Fruit fly (Drosophila melanogaster) whole organism, embryonic: ENCODE data around the gene Irbp18.

Experiments
- ATbp ChIP-seq: fragments of 200-800 bp; sonication (Bioruptor generic); optimal IDR thresholded peaks from 2 replicates; lab custom pipeline; 2017; ENCODE audit warnings: missing biosample characterization, mild to moderate bottlenecking, missing genetic modification characterization, missing genetic modification reagents
- Asciz ChIP-seq: fragments of 200-800 bp; sonication (Bioruptor generic); optimal IDR thresholded peaks from 2 replicates; lab custom pipeline; 2017; ENCODE audit warnings: missing biosample characterization, mild to moderate bottlenecking, missing genetic modification characterization, missing genetic modification reagents
- Atf6 ChIP-seq: fragments of 200-800 bp; sonication (Bioruptor generic); IDR thresholded peaks from 2 replicates; pipeline ENCODE4 v1.3.6; 2022; ENCODE audit warnings: missing biosample characterization, missing genetic modification characterization
- B-H2 ChIP-seq: fragments of 200-800 bp; sonication (Bioruptor generic); optimal IDR thresholded peaks from 2 replicates; lab custom pipeline; 2018; ENCODE audit warnings: missing biosample characterization, mild to moderate bottlenecking, missing genetic modification characterization
- Bgb ChIP-seq: fragments of 200-800 bp; sonication (Bioruptor generic); IDR thresholded peaks from 2 replicates; pipeline ENCODE4 v1.3.6; 2022; ENCODE audit warnings: missing biosample characterization, missing genetic modification characterization; ENCODE audit not compliant: partially characterized antibody
- BtbVII ChIP-seq: fragments of 200-800 bp; sonication (Bioruptor generic); optimal IDR thresholded peaks from 3 replicates; lab custom pipeline; 2017; ENCODE audit warnings: missing biosample characterization, mild to moderate bottlenecking, missing genetic modification characterization
- CG10543 ChIP-seq: fragments of 200-800 bp; sonication (Bioruptor generic); optimal IDR thresholded peaks from 3 replicates; lab custom pipeline; 2017; ENCODE audit warnings: missing biosample characterization, mild to moderate bottlenecking, missing genetic modification characterization, moderate library complexity
- CG11695 ChIP-seq: fragments of 200-800 bp; sonication (Bioruptor generic); IDR thresholded peaks from 3 replicates; pipeline ENCODE4 v1.3.6; 2022; ENCODE audit warnings: missing biosample characterization, missing genetic modification characterization
- CG1233 ChIP-seq: fragments of 200-800 bp; sonication (Bioruptor generic); optimal IDR thresholded peaks from 4 replicates; lab custom pipeline; 2018; ENCODE audit warnings: missing biosample characterization, mild to moderate bottlenecking, missing genetic modification characterization
- CG13424 ChIP-seq: fragments of 200-800 bp; sonication (Bioruptor generic); optimal IDR thresholded peaks from 2 replicates; lab custom pipeline; 2019; ENCODE audit warnings: missing biosample characterization, mild to moderate bottlenecking, missing genetic modification characterization, moderate library complexity
- CG13894 ChIP-seq: fragments of 200-800 bp; sonication (Bioruptor generic); optimal IDR thresholded peaks from 3 replicates; lab custom pipeline; 2018; ENCODE audit warnings: missing biosample characterization, mild to moderate bottlenecking, missing genetic modification characterization, moderate library complexity
- CG15696 ChIP-seq: fragments of 200-800 bp; sonication (Bioruptor generic); optimal IDR thresholded peaks from 2 replicates; lab custom pipeline; 2019; ENCODE audit warnings: missing biosample characterization, mild to moderate bottlenecking, missing genetic modification characterization, moderate library complexity
- CG1602 ChIP-seq: fragments of 200-800 bp; sonication (Bioruptor generic); optimal IDR thresholded peaks from 3 replicates; lab custom pipeline; 2016; ENCODE audit warnings: missing biosample characterization, missing genetic modification characterization
- CG17328 ChIP-seq: fragments of 200-800 bp; sonication (Bioruptor generic); IDR thresholded peaks from 2 replicates; pipeline ENCODE4 v1.3.6; 2022; ENCODE audit warnings: missing biosample characterization, missing genetic modification characterization
- CG17568 ChIP-seq: fragments of 200-800 bp; sonication (Bioruptor generic); optimal IDR thresholded peaks from 2 replicates; lab custom pipeline; 2018; ENCODE audit warnings: missing biosample characterization, mild to moderate bottlenecking, missing genetic modification characterization, moderate library complexity
- CG18599 ChIP-seq: fragments of 200-800 bp; sonication (Bioruptor generic); optimal IDR thresholded peaks from 3 replicates; lab custom pipeline; 2017; ENCODE audit warnings: missing biosample characterization, missing genetic modification characterization, mild to moderate bottlenecking, moderate library complexity, missing genetic modification reagents
- CG2199 ChIP-seq: fragments of 200-800 bp; sonication (Bioruptor generic); IDR thresholded peaks from 3 replicates; pipeline ENCODE4 v1.3.6; 2022; ENCODE audit warnings: missing biosample characterization, missing genetic modification characterization
- CG3163 ChIP-seq: fragments of 200-800 bp; sonication (Bioruptor generic); optimal IDR thresholded peaks from 3 replicates; lab custom pipeline; 2016; ENCODE audit warnings: missing biosample characterization, missing genetic modification characterization
- CG4707 ChIP-seq: fragments of 200-800 bp; sonication (Bioruptor generic); optimal IDR thresholded peaks from 2 replicates; lab custom pipeline; 2018; ENCODE audit warnings: missing biosample characterization, mild to moderate bottlenecking, missing genetic modification characterization, moderate library complexity
- CG6683 ChIP-seq: fragments of 200-800 bp; sonication (Bioruptor generic); optimal IDR thresholded peaks from 2 replicates; lab custom pipeline; 2017; ENCODE audit warnings: missing biosample characterization, mild to moderate bottlenecking, missing genetic modification characterization, missing genetic modification reagents
- CG7271 ChIP-seq: fragments of 200-800 bp; sonication (Bioruptor generic); optimal IDR thresholded peaks from 2 replicates; lab custom pipeline; 2018; ENCODE audit warnings: missing biosample characterization, mild to moderate bottlenecking, missing genetic modification characterization, moderate library complexity
- CG7556 ChIP-seq: fragments of 200-800 bp; sonication (Bioruptor generic); optimal IDR thresholded peaks from 2 replicates; lab custom pipeline; 2017; ENCODE audit warnings: missing biosample characterization, mild to moderate bottlenecking, missing genetic modification characterization
- CG7987 ChIP-seq: fragments of 200-800 bp; sonication (Bioruptor generic); optimal IDR thresholded peaks from 2 replicates; lab custom pipeline; 2018; ENCODE audit warnings: missing biosample characterization, mild to moderate bottlenecking, missing genetic modification characterization, moderate library complexity
- CG8388 ChIP-seq: fragments of 200-800 bp; sonication (Bioruptor generic); optimal IDR thresholded peaks from 2 replicates; lab custom pipeline; 2019; ENCODE audit warnings: missing biosample characterization, mild to moderate bottlenecking, missing genetic modification characterization, moderate library complexity
- CG9876 ChIP-seq: fragments of 200-800 bp; sonication (Bioruptor generic); optimal IDR thresholded peaks from 2 replicates; lab custom pipeline; 2016; ENCODE audit warnings: missing biosample characterization, missing genetic modification characterization
- CrebB ChIP-seq: fragments of 200-800 bp; sonication (Bioruptor generic); optimal IDR thresholded peaks from 3 replicates; lab custom pipeline; 2018; ENCODE audit warnings: missing biosample characterization, mild to moderate bottlenecking, missing genetic modification characterization
- D ChIP-seq, 2 experiments: fragments of 200-800 bp in 1 of 2; fragments of >200 bp in 1 of 2; sonication (Bioruptor generic) in 1 of 2; optimal IDR thresholded peaks; 2 replicates in 1 of 2; 3 replicates in 1 of 2; lab custom pipeline; 2017; ENCODE audit warnings: mild to moderate bottlenecking in 1 of 2, missing biosample characterization in 1 of 2, missing genetic modification characterization in 1 of 2, missing genetic modification reagents in 1 of 2
- Elba2 ChIP-seq: fragments of 200-800 bp; sonication (Bioruptor generic); optimal IDR thresholded peaks from 3 replicates; lab custom pipeline; 2016; ENCODE audit warnings: missing biosample characterization, missing genetic modification characterization
- Hr51 ChIP-seq, 2 experiments: fragments of 200-800 bp; sonication (Bioruptor generic); optimal IDR thresholded peaks; 2 replicates in 1 of 2; 3 replicates in 1 of 2; lab custom pipeline; 2016 to 2018; ENCODE audit warnings: missing biosample characterization in 2 of 2, missing genetic modification characterization in 2 of 2, mild to moderate bottlenecking in 1 of 2, moderate library complexity in 1 of 2
- Lhr ChIP-seq: fragments of 200-800 bp; sonication (Bioruptor generic); optimal IDR thresholded peaks from 3 replicates; lab custom pipeline; 2017; ENCODE audit warnings: mild to moderate bottlenecking, missing biosample characterization, missing genetic modification reagents, missing genetic modification characterization
- Meics ChIP-seq: fragments of 200-800 bp; sonication (Bioruptor generic); optimal IDR thresholded peaks from 2 replicates; lab custom pipeline; 2017; ENCODE audit warnings: missing biosample characterization, mild to moderate bottlenecking, missing genetic modification characterization
- PHDP ChIP-seq: fragments of 200-800 bp; sonication (Bioruptor generic); optimal IDR thresholded peaks from 3 replicates; lab custom pipeline; 2018; ENCODE audit warnings: missing biosample characterization, mild to moderate bottlenecking, missing genetic modification characterization, moderate library complexity
- TFAM ChIP-seq: fragments of 200-800 bp; sonication (Bioruptor generic); optimal IDR thresholded peaks from 2 replicates; lab custom pipeline; 2017; ENCODE audit warnings: missing biosample characterization, missing genetic modification characterization, inconsistent platforms
- ash1 ChIP-seq: fragments of 200-800 bp; sonication (Bioruptor generic); optimal IDR thresholded peaks from 2 replicates; lab custom pipeline; 2018; ENCODE audit warnings: missing biosample characterization, mild to moderate bottlenecking, missing genetic modification characterization
- btn ChIP-seq: fragments of 200-800 bp; sonication (Bioruptor generic); optimal IDR thresholded peaks from 2 replicates; lab custom pipeline; 2016; ENCODE audit warnings: missing biosample characterization, missing genetic modification characterization
- chif ChIP-seq, 2 experiments: fragments of 200-800 bp; sonication (Bioruptor generic); optimal IDR thresholded peaks; 3 replicates each; lab custom pipeline; 2016; ENCODE audit warnings: missing biosample characterization in 2 of 2, missing genetic modification characterization in 2 of 2
- gcm ChIP-seq: fragments of 200-800 bp; sonication (Bioruptor generic); optimal IDR thresholded peaks from 2 replicates; lab custom pipeline; 2019; ENCODE audit warnings: missing biosample characterization, mild to moderate bottlenecking, missing genetic modification characterization, moderate library complexity
- insv ChIP-seq, 2 experiments: fragments of 200-800 bp; sonication (Bioruptor generic); optimal IDR thresholded peaks; 3 replicates each; lab custom pipeline; 2016 to 2018; ENCODE audit warnings: missing biosample characterization in 2 of 2, missing genetic modification characterization in 2 of 2
- org-1 ChIP-seq: fragments of 200-800 bp; sonication (Bioruptor generic); optimal IDR thresholded peaks from 2 replicates; lab custom pipeline; 2017; ENCODE audit warnings: missing biosample characterization, missing genetic modification characterization
- otp ChIP-seq: fragments of 200-800 bp; sonication (Bioruptor generic); IDR thresholded peaks from 3 replicates; pipeline ENCODE4, ENCODE4 v1.3.6; 2022; ENCODE audit warnings: missing biosample characterization, missing genetic modification characterization
- sc ChIP-seq, 3 experiments: fragments of >200 bp in 2 of 3; fragments of 200-800 bp in 1 of 3; sonication (Bioruptor generic) in 1 of 3; optimal IDR thresholded peaks; 2 replicates in 2 of 3; 3 replicates in 1 of 3; lab custom pipeline; 2017; ENCODE audit warnings: mild to moderate bottlenecking in 1 of 3, missing biosample characterization in 1 of 3, missing genetic modification characterization in 1 of 3, missing genetic modification reagents in 1 of 3
- seq ChIP-seq: fragments of 200-800 bp; sonication (Bioruptor generic); IDR thresholded peaks from 2 replicates; pipeline ENCODE4 v1.3.6; 2022; ENCODE audit warnings: missing biosample characterization, missing genetic modification characterization
- sim ChIP-seq: fragments of 200-800 bp; sonication (Bioruptor generic); IDR thresholded peaks from 2 replicates; pipeline ENCODE4 v1.3.6; 2022; ENCODE audit warnings: missing biosample characterization, missing genetic modification characterization
- slbo ChIP-seq: fragments of 200-800 bp; sonication (Bioruptor generic); IDR thresholded peaks from 2 replicates; pipeline ENCODE4 v1.3.6; 2022; ENCODE audit warnings: missing biosample characterization, missing genetic modification characterization
- tup ChIP-seq: fragments of 200-800 bp; sonication (Bioruptor generic); optimal IDR thresholded peaks from 2 replicates; lab custom pipeline; 2016; ENCODE audit warnings: missing biosample characterization, mild to moderate bottlenecking, missing genetic modification characterization, moderate library complexity
- twi ChIP-seq: fragments of 200-800 bp; optimal IDR thresholded peaks from 2 replicates; lab custom pipeline; 2019; ENCODE audit warnings: missing biosample characterization, mild to moderate bottlenecking, missing genetic modification characterization, moderate library complexity
- vvl ChIP-seq: fragments of 200-800 bp; sonication (Bioruptor generic); IDR thresholded peaks from 2 replicates; pipeline ENCODE4 v1.3.6; 2022; ENCODE audit warnings: missing biosample characterization, missing genetic modification characterization
- wdn ChIP-seq: fragments of 200-800 bp; sonication (Bioruptor generic); IDR thresholded peaks from 2 replicates; pipeline ENCODE4 v1.3.6; 2022; ENCODE audit warnings: missing biosample characterization, missing genetic modification characterization

Gene Irbp18

DNA sequence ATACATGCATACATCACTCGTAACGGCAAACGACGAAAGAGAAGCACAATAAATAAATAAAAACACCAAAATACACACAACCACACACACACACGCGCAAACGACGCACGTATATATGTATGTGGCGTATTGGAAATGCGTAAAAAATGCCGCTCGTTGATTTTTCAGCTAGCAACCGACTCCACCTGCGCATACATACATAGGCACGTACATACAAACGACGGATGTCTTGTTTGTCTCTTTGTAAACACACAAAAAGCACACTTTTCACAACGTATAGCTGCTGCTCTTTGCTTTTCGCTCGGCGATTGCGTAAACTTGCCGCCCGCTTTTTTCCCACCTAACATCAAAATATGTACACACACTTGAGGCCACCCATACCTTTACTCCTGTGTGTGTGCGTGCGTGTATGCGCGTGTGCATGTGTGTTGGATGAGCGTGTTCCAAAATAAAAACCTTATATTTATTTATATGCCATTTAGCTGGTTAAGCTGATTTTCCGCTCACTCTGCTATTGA lies 22.0 kb upstream of the Irbp18 start (continued):
- no peak for TF ChIP-seq otp (GFP tag; lab: Robert Waterston, UW)
- peak; percentile 22 for TF ChIP-seq CG17568 (GFP tag; lab: Kevin White, UChicago)
- TF ChIP-seq Asciz (GFP tag; lab: Kevin White, UChicago) = peak; percentile 20
- no peak for TF ChIP-seq chif (GFP tag; optimal IDR thresholded peaks at IDR 0.05; lab: Kevin White, UChicago)
- no peak for TF ChIP-seq CG8388 (GFP tag; lab: Kevin White, UChicago)
- TF ChIP-seq CG7987 = peak; percentile 22
- no peak for TF ChIP-seq CG9876
- TF ChIP-seq insv (GFP tag; optimal IDR thresholded peaks at IDR 0.05; lab: Kevin White, UChicago) = peak in 1 of 2 experiments; percentile 62
- no peak for TF ChIP-seq sim (GFP tag; lab: Robert Waterston, UW)
- peak; percentile 94 for TF ChIP-seq CG10543 (GFP tag; lab: Kevin White, UChicago)
- TF ChIP-seq ATbp = peak; percentile 66
- 0 out of 2 replicates have a peak, but pooled peaks have one; percentile 20 for TF ChIP-seq CG17328 (GFP tag; lab: Robert Waterston, UW)
- TF ChIP-seq Lhr (GFP tag; lab: Kevin White, UChicago) = no peak
- TF ChIP-seq CG7271 (tag; lab: Kevin White, UChicago) = peak; percentile 33
- no peak for TF ChIP-seq vvl (GFP tag; lab: Robert Waterston, UW)
- TF ChIP-seq D (optimal IDR thresholded peaks at IDR 0.05; lab: Kevin White, UChicago) = peak; percentile 27
- no peak for TF ChIP-seq D (GFP tag; optimal IDR thresholded peaks at IDR 0.05; lab: Kevin White, UChicago)
- TF ChIP-seq TFAM = no peak
- TF ChIP-seq CG3163 (GFP tag; lab: Kevin White, UChicago) = peak; percentile 65
- TF ChIP-seq tup (GFP tag; lab: Kevin White, UChicago) = no peak
- peak; percentile 67 for TF ChIP-seq CG18599 (GFP tag; lab: Kevin White, UChicago)
- peak; percentile 84 for TF ChIP-seq CG13894 (tag; lab: Kevin White, UChicago)
- peak; percentile 45 for TF ChIP-seq gcm (GFP tag; lab: Kevin White, UChicago)
- TF ChIP-seq Bgb (GFP tag; lab: Robert Waterston, UW) = no peak; the same call in 1 of the 2 replicates
- no peak for TF ChIP-seq CG7556
- no peak for TF ChIP-seq wdn (GFP tag; lab: Robert Waterston, UW)
- TF ChIP-seq CG1602 (GFP tag; lab: Kevin White, UChicago) = no peak
- peak; percentile 53 for TF ChIP-seq PHDP
- TF ChIP-seq Elba2 = peak; percentile 51
- TF ChIP-seq CG4707 (GFP tag; lab: Kevin White, UChicago) = peak; percentile 3
- peak; percentile 19 for TF ChIP-seq twi (tag; lab: Kevin White, UChicago)
- no peak for TF ChIP-seq CG2199
- TF ChIP-seq btn (GFP tag; lab: Kevin White, UChicago) = no peak
- peak; percentile 38 for TF ChIP-seq CG13424
- TF ChIP-seq ash1 (GFP tag; lab: Kevin White, UChicago) = peak; percentile 66
- TF ChIP-seq Atf6 (GFP tag; lab: Robert Waterston, UW) = peak; percentile 59; the same call in 1 of the 2 replicates
- peak; percentile 63 for TF ChIP-seq BtbVII
- TF ChIP-seq seq (GFP tag; lab: Robert Waterston, UW) = no peak
- peak in 1 of 2 experiments; percentile 29 for TF ChIP-seq Hr51 (GFP tag; optimal IDR thresholded peaks at IDR 0.05; lab: Kevin White, UChicago)
- peak; percentile 64 for TF ChIP-seq CG6683 (GFP tag; lab: Kevin White, UChicago)
- peak; percentile 54 for TF ChIP-seq B-H2 (GFP tag; lab: Kevin White, UChicago)
- no peak for TF ChIP-seq sc (optimal IDR thresholded peaks at IDR 0.05; lab: Kevin White, UChicago)
- TF ChIP-seq sc (GFP tag; optimal IDR thresholded peaks at IDR 0.05; lab: Kevin White, UChicago) = peak; percentile 42
- TF ChIP-seq slbo (GFP tag; lab: Robert Waterston, UW) = peak; percentile 40
- peak; percentile 57 for TF ChIP-seq CG1233 (GFP tag; lab: Kevin White, UChicago)
- peak; percentile 50 for TF ChIP-seq Meics (GFP tag; lab: Kevin White, UChicago)
- peak; percentile 26 for TF ChIP-seq CG15696 (tag; lab: Kevin White, UChicago)
- TF ChIP-seq CG11695 (GFP tag; lab: Robert Waterston, UW) = 0 out of 3 replicates have a peak, but pooled peaks have one; percentile 14
- peak; percentile 66 for TF ChIP-seq org-1
- peak; percentile 47 for TF ChIP-seq CrebB (tag; lab: Kevin White, UChicago)
